Worm (Caenorhabditis elegans) whole organism, L3 larva: Measurements from ENCODE around the gene C46G7.5.

ENCODE experiments used
- R02D3.7 ChIP-seq: fragments of 150-350 bp; optimal IDR thresholded peaks from 2 replicates; lab custom pipeline; 2014; ENCODE audit warnings: missing biosample characterization, missing genetic modification characterization
- ama-1 ChIP-seq: fragments of 150-350 bp; optimal IDR thresholded peaks from 2 replicates; lab custom pipeline; 2018
- ceh-82 ChIP-seq: fragments of 150-350 bp; optimal IDR thresholded peaks from 2 replicates; lab custom pipeline; 2014; ENCODE audit warnings: missing biosample characterization, missing genetic modification characterization
- elt-3 ChIP-seq, 3 experiments: fragments of 150-350 bp in 1 of 3; sonication (generic microtip) in 2 of 3; optimal IDR thresholded peaks; 2 replicates in 2 of 3; 4 replicates in 1 of 3; lab custom pipeline; 2014 to 2017; ENCODE audit warnings: missing biosample characterization in 3 of 3, missing genetic modification characterization in 3 of 3
- nhr-28 ChIP-seq: fragments of 150-350 bp; optimal IDR thresholded peaks from 2 replicates; lab custom pipeline; 2014; ENCODE audit warnings: missing biosample characterization, missing genetic modification characterization
- pqm-1 ChIP-seq: fragments of 150-350 bp; optimal IDR thresholded peaks from 2 replicates; lab custom pipeline; 2017; ENCODE audit warnings: missing biosample characterization, missing genetic modification characterization, inconsistent platforms
- ztf-4 ChIP-seq: fragments of 150-350 bp; optimal IDR thresholded peaks from 2 replicates; lab custom pipeline; 2014; ENCODE audit warnings: missing biosample characterization, missing genetic modification characterization

- no peak for TF ChIP-seq ztf-4 (tag; lab: Kevin White, UChicago)
- TF ChIP-seq elt-3 (tag; optimal IDR thresholded peaks at IDR 0.05; lab: Kevin White, UChicago): no peak
- no peak for TF ChIP-seq pqm-1 (tag; lab: Kevin White, UChicago)
- TF ChIP-seq ceh-82 (tag; lab: Kevin White, UChicago): no peak
- TF ChIP-seq R02D3.7 (tag; lab: Kevin White, UChicago): no peak
- TF ChIP-seq ama-1: no peak
- no peak for TF ChIP-seq nhr-28
Measured at ce11 chrIV:6047164-6047727, 35.8 kb upstream of the C46G7.5 start.
